Fruit fly (Drosophila melanogaster) whole organism, embryonic: ENCODE measurements around the gene tst.

Experiments used
- CG10209 ChIP-seq: fragments of 200-800 bp; sonication (Bioruptor generic); optimal IDR thresholded peaks from 3 replicates; lab custom pipeline; 2017; ENCODE audit warnings: missing biosample characterization, mild to moderate bottlenecking, missing genetic modification characterization, missing genetic modification reagents
- CG11247 ChIP-seq: fragments of 200-800 bp; sonication (Bioruptor generic); IDR thresholded peaks from 2 replicates; pipeline ENCODE4 v1.3.6; 2022; ENCODE audit warnings: missing biosample characterization, missing genetic modification characterization
- CG12236 ChIP-seq: fragments of 200-800 bp; sonication (Bioruptor generic); optimal IDR thresholded peaks from 2 replicates; lab custom pipeline; 2016; ENCODE audit warnings: missing biosample characterization, missing genetic modification characterization
- CG15479 ChIP-seq: fragments of 200-800 bp; sonication (Bioruptor generic); optimal IDR thresholded peaks from 3 replicates; lab custom pipeline; 2019; ENCODE audit warnings: missing biosample characterization, mild to moderate bottlenecking, missing genetic modification characterization, moderate library complexity
- CG1603 ChIP-seq: fragments of 200-800 bp; sonication (Bioruptor generic); optimal IDR thresholded peaks from 2 replicates; lab custom pipeline; 2019; ENCODE audit warnings: missing biosample characterization, mild to moderate bottlenecking, missing genetic modification characterization, moderate library complexity
- CG16815 ChIP-seq: fragments of 200-800 bp; sonication (Bioruptor generic); optimal IDR thresholded peaks from 3 replicates; lab custom pipeline; 2017; ENCODE audit warnings: missing biosample characterization, mild to moderate bottlenecking, missing genetic modification characterization
- CG17328 ChIP-seq: fragments of 200-800 bp; sonication (Bioruptor generic); IDR thresholded peaks from 2 replicates; pipeline ENCODE4 v1.3.6; 2022; ENCODE audit warnings: missing biosample characterization, missing genetic modification characterization
- CG17359 ChIP-seq: fragments of 200-800 bp; sonication (Bioruptor generic); optimal IDR thresholded peaks from 3 replicates; lab custom pipeline; 2018; ENCODE audit warnings: missing biosample characterization, mild to moderate bottlenecking, missing genetic modification characterization, moderate library complexity
- CG3065 ChIP-seq: fragments of 200-800 bp; sonication (Bioruptor generic); optimal IDR thresholded peaks from 2 replicates; lab custom pipeline; 2016; ENCODE audit warnings: missing biosample characterization, missing genetic modification characterization
- CG31388 ChIP-seq: fragments of 200-800 bp; sonication (Bioruptor generic); optimal IDR thresholded peaks from 2 replicates; lab custom pipeline; 2016; ENCODE audit warnings: missing biosample characterization, missing genetic modification characterization
- CG3163 ChIP-seq: fragments of 200-800 bp; sonication (Bioruptor generic); optimal IDR thresholded peaks from 3 replicates; lab custom pipeline; 2016; ENCODE audit warnings: missing biosample characterization, missing genetic modification characterization
- CG32532 ChIP-seq: fragments of 200-800 bp; sonication (Bioruptor generic); IDR thresholded peaks from 2 replicates; pipeline ENCODE4 v1.3.6; 2022; ENCODE audit warnings: missing biosample characterization, missing genetic modification characterization
- CG32772 ChIP-seq: fragments of 200-800 bp; sonication (Bioruptor generic); IDR thresholded peaks from 2 replicates; pipeline ENCODE4 v1.3.6; 2022; ENCODE audit warnings: missing biosample characterization, missing genetic modification characterization
- CG33557 ChIP-seq: fragments of 200-800 bp; sonication (Bioruptor generic); optimal IDR thresholded peaks from 2 replicates; lab custom pipeline; 2019; ENCODE audit warnings: missing biosample characterization, mild to moderate bottlenecking, missing genetic modification characterization, moderate library complexity
- CG4404 ChIP-seq: fragments of 200-800 bp; sonication (Bioruptor generic); IDR thresholded peaks from 2 replicates; pipeline ENCODE4 v1.3.6; 2022; ENCODE audit warnings: missing biosample characterization, missing genetic modification characterization
- CG4707 ChIP-seq: fragments of 200-800 bp; sonication (Bioruptor generic); optimal IDR thresholded peaks from 2 replicates; lab custom pipeline; 2018; ENCODE audit warnings: missing biosample characterization, mild to moderate bottlenecking, missing genetic modification characterization, moderate library complexity
- CG5245 ChIP-seq: fragments of 200-800 bp; sonication (Bioruptor generic); optimal IDR thresholded peaks from 3 replicates; lab custom pipeline; 2016; ENCODE audit warnings: missing biosample characterization, missing genetic modification characterization
- CG7357 ChIP-seq: fragments of 200-800 bp; sonication (Bioruptor generic); IDR thresholded peaks from 3 replicates; pipeline ENCODE4 v1.3.6; 2022; ENCODE audit warnings: missing biosample characterization, missing genetic modification characterization
- CkIIα-i1 ChIP-seq: fragments of 200-800 bp; sonication (Bioruptor generic); IDR thresholded peaks from 2 replicates; pipeline ENCODE4 v1.3.6; 2022; ENCODE audit warnings: missing biosample characterization, missing genetic modification characterization
- Dbx ChIP-seq: fragments of 200-800 bp; sonication (Bioruptor generic); IDR thresholded peaks from 3 replicates; pipeline ENCODE4 v1.3.6; 2022; ENCODE audit warnings: missing biosample characterization, missing genetic modification characterization
- Dip2 ChIP-seq: fragments of 200-800 bp; sonication (Bioruptor generic); IDR thresholded peaks from 2 replicates; pipeline ENCODE4 v1.3.6; 2022; ENCODE audit warnings: missing biosample characterization, missing genetic modification characterization
- Drgx ChIP-seq: fragments of 200-800 bp; sonication (Bioruptor generic); IDR thresholded peaks from 2 replicates; pipeline ENCODE4 v1.3.6; 2022; ENCODE audit warnings: missing biosample characterization, missing genetic modification characterization
- Elba2 ChIP-seq: fragments of 200-800 bp; sonication (Bioruptor generic); optimal IDR thresholded peaks from 3 replicates; lab custom pipeline; 2016; ENCODE audit warnings: missing biosample characterization, missing genetic modification characterization
- Gsc ChIP-seq: fragments of 200-800 bp; sonication (Bioruptor generic); IDR thresholded peaks from 2 replicates; pipeline ENCODE4 v1.3.6; 2022; ENCODE audit warnings: missing biosample characterization, missing genetic modification characterization
- Hsf ChIP-seq: fragments of 200-800 bp; sonication (Bioruptor generic); optimal IDR thresholded peaks from 3 replicates; lab custom pipeline; 2016; ENCODE audit warnings: missing biosample characterization, missing genetic modification characterization
- Max ChIP-seq: fragments of 200-800 bp; sonication (Bioruptor generic); optimal IDR thresholded peaks from 2 replicates; lab custom pipeline; 2016; ENCODE audit warnings: missing biosample characterization, mild to moderate bottlenecking, missing genetic modification characterization
- Nf-YA ChIP-seq: fragments of 200-800 bp; sonication (Bioruptor generic); IDR thresholded peaks from 2 replicates; pipeline ENCODE4 v1.3.6; 2022; ENCODE audit warnings: missing biosample characterization, missing genetic modification characterization
- Optix ChIP-seq: fragments of 200-800 bp; sonication (Bioruptor generic); IDR thresholded peaks from 3 replicates; pipeline ENCODE4 v1.3.6; 2022; ENCODE audit warnings: missing biosample characterization, missing genetic modification characterization
- Ptx1 ChIP-seq: fragments of 200-800 bp; sonication (Bioruptor generic); IDR thresholded peaks from 2 replicates; pipeline ENCODE4 v1.3.6; 2022; ENCODE audit warnings: missing biosample characterization, missing genetic modification characterization
- Sry-δ ChIP-seq: fragments of 200-800 bp; sonication (Bioruptor generic); optimal IDR thresholded peaks from 2 replicates; lab custom pipeline; 2016; ENCODE audit warnings: missing biosample characterization, missing genetic modification characterization
- Stat92E ChIP-seq, 3 experiments: fragments of >200 bp in 2 of 3; fragments of 200-800 bp in 1 of 3; sonication (Bioruptor generic) in 1 of 3; optimal IDR thresholded peaks; 2 replicates each; lab custom pipeline; 2017 to 2019; ENCODE audit warnings: missing biosample characterization in 3 of 3, missing genetic modification characterization in 3 of 3, mild to moderate bottlenecking in 1 of 3, moderate library complexity in 1 of 3
- Vsx1 ChIP-seq: fragments of 200-800 bp; sonication (Bioruptor generic); optimal IDR thresholded peaks from 2 replicates; lab custom pipeline; 2017; ENCODE audit warnings: missing biosample characterization, mild to moderate bottlenecking, missing genetic modification characterization, missing genetic modification reagents
- ac ChIP-seq: fragments of 200-800 bp; sonication (Bioruptor generic); optimal IDR thresholded peaks from 3 replicates; lab custom pipeline; 2017; ENCODE audit warnings: missing biosample characterization, mild to moderate bottlenecking, missing genetic modification characterization
- ara ChIP-seq: fragments of 200-800 bp; sonication (Bioruptor generic); IDR thresholded peaks from 2 replicates; pipeline ENCODE4 v1.3.6; 2022; ENCODE audit warnings: missing biosample characterization, missing genetic modification characterization
- ase ChIP-seq: fragments of 200-800 bp; sonication (Bioruptor generic); IDR thresholded peaks from 3 replicates; pipeline ENCODE4 v1.3.6; 2022; ENCODE audit warnings: missing biosample characterization, missing genetic modification characterization
- cad ChIP-seq: fragments of >200 bp; optimal IDR thresholded peaks from 2 replicates; lab custom pipeline; 2017; ENCODE audit warnings: missing biosample characterization, missing genetic modification characterization
- da ChIP-seq: fragments of 200-800 bp; sonication (Bioruptor generic); optimal IDR thresholded peaks from 2 replicates; lab custom pipeline; 2016; ENCODE audit warnings: missing biosample characterization, missing genetic modification characterization
- dysf ChIP-seq: fragments of 200-800 bp; sonication (Bioruptor generic); IDR thresholded peaks from 3 replicates; pipeline ENCODE4 v1.3.6; 2022; ENCODE audit warnings: missing biosample characterization, missing genetic modification characterization
- gsb-n ChIP-seq: fragments of 200-800 bp; sonication (Bioruptor generic); optimal IDR thresholded peaks from 3 replicates; lab custom pipeline; 2018; ENCODE audit warnings: missing biosample characterization, mild to moderate bottlenecking, missing genetic modification characterization
- lbe ChIP-seq: fragments of 200-800 bp; sonication (Bioruptor generic); optimal IDR thresholded peaks from 2 replicates; lab custom pipeline; 2016; ENCODE audit warnings: missing biosample characterization, mild to moderate bottlenecking, missing genetic modification characterization
- lola ChIP-seq, 3 experiments: fragments of >200 bp in 2 of 3; fragments of 200-800 bp in 1 of 3; sonication (Bioruptor generic) in 1 of 3; optimal IDR thresholded peaks; 2 replicates each; lab custom pipeline; 2017 to 2019; ENCODE audit warnings: missing biosample characterization in 3 of 3, missing genetic modification characterization in 3 of 3, mild to moderate bottlenecking in 1 of 3, moderate library complexity in 1 of 3
- pum ChIP-seq: fragments of 200-800 bp; sonication (Bioruptor generic); optimal IDR thresholded peaks from 2 replicates; lab custom pipeline; 2016; ENCODE audit warnings: missing biosample characterization, missing genetic modification characterization
- repo ChIP-seq: fragments of 200-800 bp; sonication (Bioruptor generic); optimal IDR thresholded peaks from 2 replicates; lab custom pipeline; 2016; ENCODE audit warnings: missing biosample characterization, missing genetic modification characterization
- row ChIP-seq: fragments of 200-800 bp; sonication (Bioruptor generic); IDR thresholded peaks from 3 replicates; pipeline ENCODE4 v1.3.6; 2022; ENCODE audit warnings: missing biosample characterization, missing genetic modification characterization
- sens-2 ChIP-seq: fragments of 200-800 bp; sonication (Bioruptor generic); IDR thresholded peaks from 2 replicates; pipeline ENCODE4 v1.3.6; 2022; ENCODE audit warnings: missing biosample characterization, missing genetic modification characterization
- sr ChIP-seq: fragments of 200-800 bp; sonication (Bioruptor generic); IDR thresholded peaks from 3 replicates; pipeline ENCODE4 v1.3.6; 2022; ENCODE audit warnings: missing biosample characterization, missing genetic modification characterization
- ssp ChIP-seq: fragments of 200-800 bp; sonication (Bioruptor generic); IDR thresholded peaks from 2 replicates; pipeline ENCODE4 v1.3.6; 2022; ENCODE audit warnings: missing biosample characterization, missing genetic modification characterization
- stwl ChIP-seq: fragments of 200-800 bp; sonication (Bioruptor generic); optimal IDR thresholded peaks from 3 replicates; lab custom pipeline; 2018; ENCODE audit warnings: missing biosample characterization, mild to moderate bottlenecking, missing genetic modification characterization, moderate library complexity
- tio ChIP-seq: fragments of 200-800 bp; sonication (Bioruptor generic); optimal IDR thresholded peaks from 2 replicates; lab custom pipeline; 2017; ENCODE audit warnings: missing biosample characterization, missing genetic modification characterization, inconsistent platforms

Gene tst

DNA sequence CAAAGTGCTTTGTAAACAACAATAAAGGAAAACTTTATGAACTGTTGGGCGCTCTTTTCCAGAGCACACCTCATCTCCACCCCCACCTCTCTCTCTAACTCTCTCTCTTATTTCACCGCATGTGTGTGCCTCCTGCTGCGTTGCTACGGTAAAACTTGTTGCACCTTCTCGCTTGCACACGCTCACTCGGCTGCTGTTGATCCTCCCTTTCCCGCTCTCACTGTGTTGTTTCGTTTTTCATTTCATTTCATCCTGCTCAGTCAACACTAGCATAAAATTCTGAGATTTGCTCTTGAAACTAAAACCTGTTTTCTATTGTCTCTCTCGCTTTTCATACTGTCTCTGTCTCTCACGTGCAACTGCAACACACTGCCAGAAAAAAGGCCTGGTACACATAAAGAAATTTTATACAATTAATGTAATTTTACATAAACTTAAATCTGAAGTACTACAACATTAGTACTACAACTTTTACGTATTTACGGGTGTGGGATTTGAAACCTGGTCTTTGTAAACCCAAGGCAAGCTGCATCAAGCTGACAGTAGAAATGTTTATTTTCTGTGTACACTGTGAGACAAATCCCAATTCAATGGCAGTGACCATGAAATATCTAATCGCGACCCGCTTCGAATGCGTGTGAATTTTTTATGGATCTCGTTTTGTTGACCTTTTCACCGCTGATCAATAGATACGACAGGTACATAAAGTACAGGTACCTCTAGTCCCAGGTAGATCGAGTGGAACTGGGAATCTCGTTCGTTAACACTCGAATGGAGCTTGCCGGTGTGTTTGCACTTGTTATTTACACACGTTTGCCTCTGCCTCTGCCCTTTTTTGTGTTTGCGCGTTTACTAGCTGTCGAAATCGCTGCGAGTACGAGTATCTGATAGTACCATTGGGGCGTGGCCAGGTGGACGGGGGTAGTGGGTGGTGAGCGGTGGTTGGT lies 10.1 kb upstream of the tst start (continued):
- TF ChIP-seq CG16815 (peak; percentile 91), Dbx (peak; percentile 66; the same call in 1 of the 3 replicates), CG17328 (GFP tag; lab: Robert Waterston, UW) (peak; percentile 93), CG10209 (GFP tag; lab: Kevin White, UChicago) (peak; percentile 87), Stat92E (GFP tag; optimal IDR thresholded peaks at IDR 0.05; lab: Kevin White, UChicago) (peak in 1 of 3 experiments; percentile 94), gsb-n (tag; lab: Kevin White, UChicago) (peak; percentile 95), cad (GFP tag; lab: Kevin White, UChicago) (peak; percentile 11), CG3065 (GFP tag; lab: Kevin White, UChicago) (peak; percentile 51), ssp (GFP tag; lab: Robert Waterston, UW) (peak; percentile 78), CkIIα-i1 (peak; percentile 5; the same call in 1 of the 2 replicates), ase (GFP tag; lab: Robert Waterston, UW) (peak; percentile 61; the same call in 2 of the 3 replicates), pum (GFP tag; lab: Kevin White, UChicago) (peak; percentile 90), CG33557 (GFP tag; lab: Kevin White, UChicago) (peak; percentile 92), CG7357 (GFP tag; lab: Robert Waterston, UW) (peak; percentile 83), tio (GFP tag; lab: Kevin White, UChicago) (peak; percentile 85), Max (peak; percentile 87), CG31388 (GFP tag; lab: Kevin White, UChicago) (peak; percentile 68), repo (peak; percentile 43), CG11247 (GFP tag; lab: Robert Waterston, UW) (peak; percentile 63), Dip2 (GFP tag; lab: Robert Waterston, UW) (no peak), CG32772 (GFP tag; lab: Robert Waterston, UW) (peak; percentile 86), lbe (GFP tag; lab: Kevin White, UChicago) (peak; percentile 73), Hsf (GFP tag; lab: Kevin White, UChicago) (peak; percentile 90), stwl (tag; lab: Kevin White, UChicago) (peak; percentile 57), CG17359 (tag; lab: Kevin White, UChicago) (peak; percentile 91), CG1603 (tag; lab: Kevin White, UChicago) (peak; percentile 91), Nf-YA (GFP tag; lab: Robert Waterston, UW) (peak; percentile 62), sens-2 (GFP tag; lab: Robert Waterston, UW) (peak; percentile 62), ac (GFP tag; lab: Kevin White, UChicago) (peak; percentile 93), CG3163 (peak; percentile 37), Drgx (GFP tag; lab: Robert Waterston, UW) (peak; percentile 88), CG15479 (GFP tag; lab: Kevin White, UChicago) (peak; percentile 96), Vsx1 (GFP tag; lab: Kevin White, UChicago) (peak; percentile 66), CG32532 (GFP tag; lab: Robert Waterston, UW) (peak; percentile 30), Gsc (peak; percentile 81), CG4707 (GFP tag; lab: Kevin White, UChicago) (peak; percentile 72), row (peak; percentile 89), CG12236 (GFP tag; lab: Kevin White, UChicago) (peak; percentile 77), CG5245 (GFP tag; lab: Kevin White, UChicago) (peak; percentile 81), ara (GFP tag; lab: Robert Waterston, UW) (peak; percentile 93), CG4404 (peak; percentile 93), lola (GFP tag; optimal IDR thresholded peaks at IDR 0.05; lab: Kevin White, UChicago) (peak in 1 of 3 experiments; percentile 97), Sry-δ (GFP tag; lab: Kevin White, UChicago) (peak; percentile 27), Ptx1 (GFP tag; lab: Robert Waterston, UW) (peak; percentile 90), Optix (GFP tag; lab: Robert Waterston, UW) (peak; percentile 86), da (GFP tag; lab: Kevin White, UChicago) (peak; percentile 23), Elba2 (GFP tag; lab: Kevin White, UChicago) (peak; percentile 28), dysf (GFP tag; lab: Robert Waterston, UW) (peak; percentile 74; the same call in 2 of the 3 replicates), sr (GFP tag; lab: Robert Waterston, UW) (peak; percentile 16; the same call in 1 of the 3 replicates)
